Worm (Caenorhabditis elegans): ENCODE measurements around the gene srz-83.
A peak's percentile ranks its signal among the peaks of the same experiment; 100 is the strongest.

The srz-83 gene

DNA sequence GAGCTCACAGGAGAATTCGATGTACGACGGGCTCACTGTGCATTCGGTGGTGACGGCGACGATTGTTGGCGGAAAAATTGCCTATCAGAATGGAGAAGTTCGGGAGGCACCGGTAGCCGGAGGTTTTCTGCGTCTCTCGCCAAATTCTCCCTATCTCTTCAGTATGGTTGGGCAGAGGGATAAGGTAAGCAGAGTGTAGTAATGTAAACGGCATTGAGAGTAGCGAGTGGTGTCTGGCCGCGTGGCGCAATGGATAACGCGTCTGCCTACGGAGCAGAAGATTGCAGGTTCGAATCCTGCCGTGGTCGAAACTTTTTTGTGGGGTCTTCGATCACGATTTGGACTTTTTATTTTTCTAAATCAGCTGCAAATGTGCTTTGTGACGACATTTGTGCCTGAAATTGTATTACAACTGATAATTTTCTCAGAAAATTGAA lies 20.4 kb downstream of the srz-83 start (continued):
- no peak for TF ChIP-seq hlh-17 (GFP tag; optimal IDR thresholded peaks at IDR 0.05; ENCODE audit: borderline replicate concordance)
- TF ChIP-seq hpl-2 (GFP tag; optimal IDR thresholded peaks at IDR 0.05), result no peak
- TF ChIP-seq xbp-1 (tag; optimal IDR thresholded peaks at IDR 0.05), result peak; percentile 38
- TF ChIP-seq aly-2 (tag; optimal IDR thresholded peaks at IDR 0.05), result peak; percentile 53
- no peak for TF ChIP-seq unc-30 (tag; optimal IDR thresholded peaks at IDR 0.05)
- TF ChIP-seq elt-3 (tag; optimal IDR thresholded peaks at IDR 0.05), result no peak
- TF ChIP-seq F16B12.6 (tag; optimal IDR thresholded peaks at IDR 0.05), result no peak
- peak; percentile 4 to 16 (median 13) for TF ChIP-seq dpl-1 (GFP tag; optimal IDR thresholded peaks at IDR 0.05)
- TF ChIP-seq pag-3 (tag; optimal IDR thresholded peaks at IDR 0.05; ENCODE audit: borderline replicate concordance, insufficient read depth), result no peak
- TF ChIP-seq lsy-2 (tag; optimal IDR thresholded peaks at IDR 0.05), result peak; percentile 39 to 66
- TF ChIP-seq snpc-4 (tag; optimal IDR thresholded peaks at IDR 0.05), result peak; percentile 35
- TF ChIP-seq unc-86 (tag; optimal IDR thresholded peaks at IDR 0.05), result peak; percentile 14
- no peak for TF ChIP-seq vab-15 (tag; optimal IDR thresholded peaks at IDR 0.05)
- peak; percentile 33 for TF ChIP-seq C16A3.4 (tag; optimal IDR thresholded peaks at IDR 0.05)
- no peak for TF ChIP-seq ztf-11 (tag; optimal IDR thresholded peaks at IDR 0.05)
- peak; percentile 59 for TF ChIP-seq unc-130 (tag; optimal IDR thresholded peaks at IDR 0.05)
- TF ChIP-seq ceh-8 (GFP tag; optimal IDR thresholded peaks at IDR 0.05), result peak; percentile 41
- TF ChIP-seq dsc-1 (tag; optimal IDR thresholded peaks at IDR 0.05), result peak; percentile 50
- TF ChIP-seq unc-98 (GFP tag; IDR thresholded peaks at IDR 0.05), result no peak; the same call in 1 of the 2 replicates
- TF ChIP-seq nhr-76 (tag; optimal IDR thresholded peaks at IDR 0.05), result no peak
- no peak for TF ChIP-seq nhr-28 (tag; optimal IDR thresholded peaks at IDR 0.05)
- peak; percentile 16 for TF ChIP-seq lin-13 (GFP tag; optimal IDR thresholded peaks at IDR 0.05)
- peak; percentile 30 for TF ChIP-seq irx-1 (tag; optimal IDR thresholded peaks at IDR 0.05)
- no peak for TF ChIP-seq sptf-1 (tag; optimal IDR thresholded peaks at IDR 0.05)
- TF ChIP-seq sup-37 (GFP tag; optimal IDR thresholded peaks at IDR 0.05), result no peak
- peak; percentile 53 for TF ChIP-seq mep-1 (tag; optimal IDR thresholded peaks at IDR 0.05)
- TF ChIP-seq nhr-90 (tag; optimal IDR thresholded peaks at IDR 0.05; ENCODE audit: poor library complexity), result peak; percentile 72
- TF ChIP-seq nhr-71 (tag; optimal IDR thresholded peaks at IDR 0.05), result peak; percentile 75
- TF ChIP-seq grh-1 (GFP tag; IDR thresholded peaks at IDR 0.05), result no peak
- no peak for TF ChIP-seq lin-39 (tag; optimal IDR thresholded peaks at IDR 0.05)
- TF ChIP-seq lin-15B (tag; optimal IDR thresholded peaks at IDR 0.05), result no peak
- no peak for TF ChIP-seq C34B4.2 (tag; optimal IDR thresholded peaks at IDR 0.05)
- TF ChIP-seq ceh-82 (tag; optimal IDR thresholded peaks at IDR 0.05), result peak in 2 of 3 experiments; percentile 30 to 44
- TF ChIP-seq mdl-1 (tag; optimal IDR thresholded peaks at IDR 0.05), result peak in 1 of 2 experiments; percentile 54
- TF ChIP-seq efl-3 (GFP tag; optimal IDR thresholded peaks at IDR 0.05), result peak; percentile 25
- TF ChIP-seq C04F5.9 (tag; optimal IDR thresholded peaks at IDR 0.05), result no peak
- TF ChIP-seq ceh-90 (tag; optimal IDR thresholded peaks at IDR 0.05), result no peak
- TF ChIP-seq nhr-77 (tag; optimal IDR thresholded peaks at IDR 0.05), result peak; percentile 4
- TF ChIP-seq hlh-4 (tag; optimal IDR thresholded peaks at IDR 0.05), result no peak
- no peak for TF ChIP-seq aha-1 (tag; optimal IDR thresholded peaks at IDR 0.05)
- TF ChIP-seq zip-4 (GFP tag; optimal IDR thresholded peaks at IDR 0.05), result peak; percentile 27
- TF ChIP-seq ztf-4 (tag; optimal IDR thresholded peaks at IDR 0.05), result no peak
- no peak for TF ChIP-seq pax-3 (tag; optimal IDR thresholded peaks at IDR 0.05)
- no peak for TF ChIP-seq ceh-88 (GFP tag; IDR thresholded peaks at IDR 0.05)
- no peak for TF ChIP-seq nhr-84 (tag; optimal IDR thresholded peaks at IDR 0.05)
- TF ChIP-seq Y116A8C.19 (tag; optimal IDR thresholded peaks at IDR 0.05; ENCODE audit: borderline replicate concordance), result no peak
- peak; percentile 13 for TF ChIP-seq fos-1 (tag; optimal IDR thresholded peaks at IDR 0.05)
- TF ChIP-seq nhr-11 (tag; optimal IDR thresholded peaks at IDR 0.05), result no peak
- TF ChIP-seq ces-1 (GFP tag; optimal IDR thresholded peaks at IDR 0.05), result no peak
- TF ChIP-seq mab-9 (GFP tag; IDR thresholded peaks at IDR 0.05), result no peak
- TF ChIP-seq sox-4 (tag; optimal IDR thresholded peaks at IDR 0.05), result no peak
- TF ChIP-seq ets-5 (GFP tag; IDR thresholded peaks at IDR 0.05), result no peak
- TF ChIP-seq ceh-63 (GFP tag; optimal IDR thresholded peaks at IDR 0.05), result no peak
- no peak for TF ChIP-seq ama-1 (optimal IDR thresholded peaks at IDR 0.05)
